Fruit fly (Drosophila melanogaster): ENCODE measurements around the gene Pmi.

Pmi gene

dm6 chr3L:5770113-5770798, 9.6 kb upstream of the Pmi start (continued):
- TF ChIP-seq Eip93F (GFP tag; optimal IDR thresholded peaks at IDR 0.05) = peak; percentile 50
- peak; percentile 41 for TF ChIP-seq CG34406 (GFP tag; optimal IDR thresholded peaks at IDR 0.05)
- no peak for TF ChIP-seq Ets21C (GFP tag; optimal IDR thresholded peaks at IDR 0.05)
- no peak for TF ChIP-seq cyc (GFP tag; optimal IDR thresholded peaks at IDR 0.05)
- TF ChIP-seq svp (GFP tag) = no peak
- TF ChIP-seq CG8319 (GFP tag; optimal IDR thresholded peaks at IDR 0.05) = no peak
- peak; percentile 78 for TF ChIP-seq CG10669 (GFP tag; optimal IDR thresholded peaks at IDR 0.05)
- peak; percentile 39 for TF ChIP-seq achi (GFP tag; optimal IDR thresholded peaks at IDR 0.05)
- no peak for TF ChIP-seq fd85E (GFP tag; optimal IDR thresholded peaks at IDR 0.05)
- peak; percentile 62 for TF ChIP-seq dsx (GFP tag; optimal IDR thresholded peaks at IDR 0.05; ENCODE audit: poor library complexity, severe bottlenecking)
- TF ChIP-seq eg (GFP tag; IDR thresholded peaks at IDR 0.05) = peak; percentile 66; the same call in 2 of the 3 replicates
- no peak for TF ChIP-seq CG4318 (GFP tag; optimal IDR thresholded peaks at IDR 0.05)
- no peak for TF ChIP-seq Hr39 (GFP tag; optimal IDR thresholded peaks at IDR 0.05)
- TF ChIP-seq Smox (GFP tag; optimal IDR thresholded peaks at IDR 0.05) = no peak
- no peak for TF ChIP-seq Met (GFP tag; optimal IDR thresholded peaks at IDR 0.05)
- TF ChIP-seq CG3919 (GFP tag; optimal IDR thresholded peaks at IDR 0.05) = peak; percentile 12
- TF ChIP-seq ss (GFP tag; optimal IDR thresholded peaks at IDR 0.05) = peak; percentile 94 to 97
- TF ChIP-seq CG6163 (GFP tag; IDR thresholded peaks at IDR 0.05) = peak; percentile 90
- no peak for TF ChIP-seq CG8632 (GFP tag; optimal IDR thresholded peaks at IDR 0.05)
- TF ChIP-seq vri (GFP tag; optimal IDR thresholded peaks at IDR 0.05) = peak; percentile 59
- TF ChIP-seq CG11902 (GFP tag; optimal IDR thresholded peaks at IDR 0.05) = no peak
- no peak for TF ChIP-seq Sox14 (GFP tag; optimal IDR thresholded peaks at IDR 0.05)
- TF ChIP-seq acj6 (GFP tag; optimal IDR thresholded peaks at IDR 0.05) = no peak
- peak; percentile 57 for TF ChIP-seq Lpt (GFP tag; optimal IDR thresholded peaks at IDR 0.05)
- TF ChIP-seq salr (GFP tag; optimal IDR thresholded peaks at IDR 0.05) = peak in 1 of 2 experiments; percentile 58

- TF ChIP-seq eg (GFP tag; IDR thresholded peaks at IDR 0.05) (peak; percentile 73), CG11294 (GFP tag; IDR thresholded peaks at IDR 0.05) (0 out of 2 replicates have a peak, but pooled peaks have one; percentile 21), Gug (GFP tag; IDR thresholded peaks at IDR 0.05) (peak; percentile 29; the same call in 1 of the 2 replicates), CG3032 (tag; optimal IDR thresholded peaks at IDR 0.05) (peak; percentile 82), Hr38 (GFP tag; optimal IDR thresholded peaks at IDR 0.05) (no peak), achi (GFP tag; optimal IDR thresholded peaks at IDR 0.05) (peak; percentile 88), Hr4 (GFP tag; optimal IDR thresholded peaks at IDR 0.05) (no peak), CG6163 (GFP tag; IDR thresholded peaks at IDR 0.05) (peak; percentile 60; the same call in 2 of the 3 replicates), Sox14 (GFP tag; optimal IDR thresholded peaks at IDR 0.05) (peak; percentile 96), fd59A (GFP tag; optimal IDR thresholded peaks at IDR 0.05) (peak; percentile 81), CG10631 (GFP tag; optimal IDR thresholded peaks at IDR 0.05) (peak; percentile 86), CG7368 (GFP tag; optimal IDR thresholded peaks at IDR 0.05) (no peak), CG15336 (GFP tag; IDR thresholded peaks at IDR 0.05) (peak; percentile 74), CG3919 (GFP tag; optimal IDR thresholded peaks at IDR 0.05) (peak; percentile 86), CG34406 (GFP tag; optimal IDR thresholded peaks at IDR 0.05) (peak; percentile 80), ss (GFP tag; optimal IDR thresholded peaks at IDR 0.05) (no peak), CG6854 (GFP tag; optimal IDR thresholded peaks at IDR 0.05) (peak; percentile 54), esn (GFP tag; optimal IDR thresholded peaks at IDR 0.05) (peak; percentile 91), net (GFP tag; optimal IDR thresholded peaks at IDR 0.05) (no peak), CG6792 (GFP tag; optimal IDR thresholded peaks at IDR 0.05) (peak; percentile 85), CG32006 (GFP tag; optimal IDR thresholded peaks at IDR 0.05) (peak; percentile 90), CG11902 (GFP tag; optimal IDR thresholded peaks at IDR 0.05) (peak; percentile 68), acj6 (GFP tag; optimal IDR thresholded peaks at IDR 0.05) (peak; percentile 89), Sox15 (GFP tag; optimal IDR thresholded peaks at IDR 0.05) (peak; percentile 63), CG11762 (GFP tag; optimal IDR thresholded peaks at IDR 0.05; ENCODE audit: insufficient read depth) (peak; percentile 80), vri (GFP tag; optimal IDR thresholded peaks at IDR 0.05) (peak; percentile 72), fd85E (GFP tag; optimal IDR thresholded peaks at IDR 0.05) (no peak), Hr39 (GFP tag; optimal IDR thresholded peaks at IDR 0.05) (peak; percentile 85), salr (GFP tag; optimal IDR thresholded peaks at IDR 0.05) (peak in 1 of 2 experiments; percentile 74), cyc (GFP tag; optimal IDR thresholded peaks at IDR 0.05) (peak; percentile 86), dsx (GFP tag; optimal IDR thresholded peaks at IDR 0.05; ENCODE audit: poor library complexity, severe bottlenecking) (peak; percentile 78), CG8319 (GFP tag; optimal IDR thresholded peaks at IDR 0.05) (peak; percentile 86), CG1621 (tag; optimal IDR thresholded peaks at IDR 0.05) (peak; percentile 51), dac (GFP tag; optimal IDR thresholded peaks at IDR 0.05) (no peak), fkh (GFP tag; optimal IDR thresholded peaks at IDR 0.05) (peak; percentile 47), topi (GFP tag; optimal IDR thresholded peaks at IDR 0.05) (peak; percentile 89), Eip78C (GFP tag) (peak; percentile 98)
These were observed 8.9 kb upstream of the Pmi start for dm6 chr3L:5770817-5771425.

All from whole organism, prepupa.